Fruit fly (Drosophila melanogaster) whole organism, prepupa: ENCODE results near the gene Sil1.

Experiments used
- CG10669 ChIP-seq: fragments of 200-800 bp; sonication (Bioruptor generic); optimal IDR thresholded peaks from 3 replicates; lab custom pipeline; 2018; ENCODE audit warnings: missing biosample characterization, mild to moderate bottlenecking, missing genetic modification characterization, moderate library complexity
- CG11294 ChIP-seq: fragments of 200-800 bp; sonication (Bioruptor generic); IDR thresholded peaks from 2 replicates; pipeline ENCODE4 v1.3.6; 2022; ENCODE audit warnings: missing biosample characterization, missing genetic modification characterization
- CG15336 ChIP-seq: fragments of 200-800 bp; sonication (Bioruptor generic); IDR thresholded peaks from 2 replicates; pipeline ENCODE4 v1.3.6; 2022; ENCODE audit warnings: missing biosample characterization, missing genetic modification characterization
- CG1621 ChIP-seq: fragments of 200-800 bp; sonication (Bioruptor generic); optimal IDR thresholded peaks from 3 replicates; lab custom pipeline; 2018; ENCODE audit warnings: missing biosample characterization, mild to moderate bottlenecking, missing genetic modification characterization
- CG3032 ChIP-seq: fragments of 200-800 bp; optimal IDR thresholded peaks from 2 replicates; lab custom pipeline; 2019; ENCODE audit warnings: missing biosample characterization, mild to moderate bottlenecking, missing genetic modification characterization, moderate library complexity
- CG31627 ChIP-seq: fragments of 200-800 bp; sonication (Bioruptor generic); optimal IDR thresholded peaks from 3 replicates; lab custom pipeline; 2016; ENCODE audit warnings: missing biosample characterization, missing genetic modification characterization
- CG34406 ChIP-seq: fragments of 200-800 bp; sonication (Bioruptor generic); optimal IDR thresholded peaks from 3 replicates; lab custom pipeline; 2016; ENCODE audit warnings: missing biosample characterization, missing genetic modification characterization
- CG6163 ChIP-seq: fragments of 200-800 bp; sonication (Bioruptor generic); IDR thresholded peaks from 3 replicates; pipeline ENCODE4 v1.3.6; 2022; ENCODE audit warnings: missing biosample characterization, missing genetic modification characterization
- CG6792 ChIP-seq: fragments of 200-800 bp; sonication (Bioruptor generic); optimal IDR thresholded peaks from 3 replicates; lab custom pipeline; 2016; ENCODE audit warnings: missing biosample characterization, missing genetic modification characterization
- CG6854 ChIP-seq: fragments of 200-800 bp; sonication (Bioruptor generic); optimal IDR thresholded peaks from 2 replicates; lab custom pipeline; 2017; ENCODE audit warnings: missing biosample characterization, mild to moderate bottlenecking, missing genetic modification characterization
- CG7368 ChIP-seq: fragments of 200-800 bp; sonication (Bioruptor generic); optimal IDR thresholded peaks from 3 replicates; lab custom pipeline; 2016; ENCODE audit warnings: missing biosample characterization, missing genetic modification characterization
- CG8119 ChIP-seq: fragments of 200-800 bp; sonication (Bioruptor generic); IDR thresholded peaks from 3 replicates; pipeline ENCODE4 v1.3.6; 2022; ENCODE audit warnings: missing biosample characterization, missing genetic modification characterization
- CG8319 ChIP-seq: fragments of 200-800 bp; sonication (Bioruptor generic); optimal IDR thresholded peaks from 3 replicates; lab custom pipeline; 2016; ENCODE audit warnings: missing biosample characterization, missing genetic modification characterization
- Eip75B ChIP-seq: fragments of 200-800 bp; sonication (Bioruptor generic); optimal IDR thresholded peaks from 3 replicates; lab custom pipeline; 2016; ENCODE audit warnings: missing biosample characterization, missing genetic modification characterization
- Eip78C ChIP-seq: fragments of 200-800 bp; sonication (Bioruptor generic); peaks from one replicate; lab custom pipeline; 2016; ENCODE audit warnings: missing biosample characterization, missing genetic modification characterization
- Eip93F ChIP-seq: fragments of 200-800 bp; sonication (Bioruptor generic); optimal IDR thresholded peaks from 2 replicates; lab custom pipeline; 2016; ENCODE audit warnings: missing biosample characterization, mild to moderate bottlenecking, missing genetic modification characterization
- Ets21C ChIP-seq: fragments of 200-800 bp; sonication (Bioruptor generic); optimal IDR thresholded peaks from 3 replicates; lab custom pipeline; 2016; ENCODE audit warnings: missing biosample characterization, missing genetic modification characterization
- Ets96B ChIP-seq: fragments of 200-800 bp; optimal IDR thresholded peaks from 2 replicates; lab custom pipeline; 2019; ENCODE audit warnings: missing biosample characterization, mild to moderate bottlenecking, missing genetic modification characterization, moderate library complexity
- Gug ChIP-seq: fragments of 200-800 bp; sonication (Bioruptor generic); IDR thresholded peaks from 2 replicates; pipeline ENCODE4 v1.3.6; 2022; ENCODE audit warnings: missing biosample characterization, missing genetic modification characterization
- Hr39 ChIP-seq: fragments of 200-800 bp; sonication (Bioruptor generic); optimal IDR thresholded peaks from 2 replicates; lab custom pipeline; 2016; ENCODE audit warnings: missing biosample characterization, missing genetic modification characterization
- Met ChIP-seq: fragments of 200-800 bp; sonication (Bioruptor generic); optimal IDR thresholded peaks from 3 replicates; lab custom pipeline; 2016; ENCODE audit warnings: missing biosample characterization, missing genetic modification characterization
- OdsH ChIP-seq: fragments of 200-800 bp; sonication (Bioruptor generic); optimal IDR thresholded peaks from 3 replicates; lab custom pipeline; 2016; ENCODE audit warnings: missing biosample characterization, missing genetic modification characterization
- Smox ChIP-seq: fragments of 200-800 bp; sonication (Bioruptor generic); optimal IDR thresholded peaks from 3 replicates; lab custom pipeline; 2016; ENCODE audit warnings: missing biosample characterization, missing genetic modification characterization
- Sox14 ChIP-seq: fragments of 200-800 bp; sonication (Bioruptor generic); optimal IDR thresholded peaks from 3 replicates; lab custom pipeline; 2016; ENCODE audit warnings: missing biosample characterization, missing genetic modification characterization
- cyc ChIP-seq: fragments of 200-800 bp; sonication (Bioruptor generic); optimal IDR thresholded peaks from 3 replicates; lab custom pipeline; 2016; ENCODE audit warnings: missing biosample characterization, missing genetic modification characterization
- eg ChIP-seq: fragments of 200-800 bp; sonication (Bioruptor generic); IDR thresholded peaks from 3 replicates; pipeline ENCODE4 v1.3.6; 2022; ENCODE audit warnings: missing biosample characterization, missing genetic modification characterization
- esn ChIP-seq: fragments of 200-800 bp; sonication (Bioruptor generic); optimal IDR thresholded peaks from 2 replicates; lab custom pipeline; 2016; ENCODE audit warnings: missing biosample characterization, mild to moderate bottlenecking, missing genetic modification characterization, moderate library complexity
- fd85E ChIP-seq: fragments of 200-800 bp; sonication (Bioruptor generic); optimal IDR thresholded peaks from 3 replicates; lab custom pipeline; 2016; ENCODE audit warnings: missing biosample characterization, missing genetic modification characterization
- fkh ChIP-seq: fragments of 200-800 bp; sonication (Bioruptor generic); optimal IDR thresholded peaks from 3 replicates; lab custom pipeline; 2017; ENCODE audit warnings: missing biosample characterization, mild to moderate bottlenecking, missing genetic modification characterization, moderate library complexity
- lz ChIP-seq: fragments of 200-800 bp; sonication (Bioruptor generic); optimal IDR thresholded peaks from 3 replicates; lab custom pipeline; 2016; ENCODE audit warnings: missing biosample characterization, missing genetic modification characterization
- net ChIP-seq: fragments of 200-800 bp; sonication (Bioruptor generic); optimal IDR thresholded peaks from 3 replicates; lab custom pipeline; 2016; ENCODE audit warnings: missing biosample characterization, missing genetic modification characterization
- pdm3 ChIP-seq: fragments of 200-800 bp; sonication (Bioruptor generic); optimal IDR thresholded peaks from 3 replicates; lab custom pipeline; 2016; ENCODE audit warnings: missing biosample characterization, missing genetic modification characterization
- spab ChIP-seq: fragments of 200-800 bp; sonication (Bioruptor generic); optimal IDR thresholded peaks from 2 replicates; lab custom pipeline; 2017; ENCODE audit warnings: missing biosample characterization, mild to moderate bottlenecking, missing genetic modification characterization, missing genetic modification reagents
- ss ChIP-seq, 2 experiments: fragments of 200-800 bp; sonication (Bioruptor generic); optimal IDR thresholded peaks; 2 replicates in 1 of 2; 3 replicates in 1 of 2; lab custom pipeline; 2017 to 2018; ENCODE audit warnings: mild to moderate bottlenecking in 2 of 2, missing biosample characterization in 2 of 2, missing genetic modification characterization in 2 of 2, moderate library complexity in 1 of 2
- svp ChIP-seq: fragments of 200-800 bp; sonication (Bioruptor generic); peaks from one replicate; lab custom pipeline; 2016; ENCODE audit warnings: missing biosample characterization, missing genetic modification characterization
- topi ChIP-seq: fragments of 200-800 bp; sonication (Bioruptor generic); optimal IDR thresholded peaks from 3 replicates; lab custom pipeline; 2016; ENCODE audit warnings: missing biosample characterization, missing genetic modification characterization

Sil1 gene

dm6 chr3R:25194723-25195577 lies 40.4 kb downstream of the Sil1 start, which contains the start of gene CG13653:
TSS of gene CG13653 (plus strand) at chr3R:25195527.
- TF ChIP-seq esn (GFP tag; lab: Kevin White, UChicago), result no peak
- no peak for TF ChIP-seq CG7368 (GFP tag; lab: Kevin White, UChicago)
- TF ChIP-seq CG15336 (GFP tag; lab: Robert Waterston, UW), result no peak
- no peak for TF ChIP-seq CG6854
- no peak for TF ChIP-seq CG34406 (GFP tag; lab: Kevin White, UChicago)
- TF ChIP-seq lz (GFP tag; lab: Kevin White, UChicago), result no peak
- no peak for TF ChIP-seq Sox14 (GFP tag; lab: Kevin White, UChicago)
- no peak for TF ChIP-seq fkh (GFP tag; lab: Kevin White, UChicago)
- no peak for TF ChIP-seq Ets21C (GFP tag; lab: Kevin White, UChicago)
- no peak for TF ChIP-seq CG31627
- no peak for TF ChIP-seq Eip93F (GFP tag; lab: Kevin White, UChicago)
- TF ChIP-seq eg, result no peak

- TF ChIP-seq CG31627, result peak; percentile 15
- no peak for TF ChIP-seq svp (GFP tag; lab: Kevin White, UChicago)
- TF ChIP-seq CG3032, result peak; percentile 33
- TF ChIP-seq lz (GFP tag; lab: Kevin White, UChicago), result peak; percentile 27
- peak; percentile 20 for TF ChIP-seq pdm3
- TF ChIP-seq CG6854, result peak; percentile 96
- peak; percentile 6 for TF ChIP-seq cyc (GFP tag; lab: Kevin White, UChicago)
- peak; percentile 54 for TF ChIP-seq Eip78C (GFP tag; lab: Kevin White, UChicago)
- no peak for TF ChIP-seq fd85E (GFP tag; lab: Kevin White, UChicago)
- TF ChIP-seq CG10669 (GFP tag; lab: Kevin White, UChicago), result no peak
- no peak for TF ChIP-seq CG11294 (GFP tag; lab: Robert Waterston, UW)
- TF ChIP-seq Met (GFP tag; lab: Kevin White, UChicago), result peak; percentile 35
- no peak for TF ChIP-seq topi (GFP tag; lab: Kevin White, UChicago)
- peak; percentile 66; the same call in 2 of the 3 replicates for TF ChIP-seq CG6163 (GFP tag; lab: Robert Waterston, UW)
- TF ChIP-seq Eip75B, result peak; percentile 25
- TF ChIP-seq Ets96B (tag; lab: Kevin White, UChicago), result no peak
- TF ChIP-seq Hr39 (GFP tag; lab: Kevin White, UChicago), result peak; percentile 34
- TF ChIP-seq CG8319 (GFP tag; lab: Kevin White, UChicago), result no peak
- no peak for TF ChIP-seq net
- TF ChIP-seq Smox, result peak; percentile 3
- TF ChIP-seq esn (GFP tag; lab: Kevin White, UChicago), result no peak
- peak; percentile 22 for TF ChIP-seq OdsH (GFP tag; lab: Kevin White, UChicago)
Measured at dm6 chr3R:25193726-25194204, 41.6 kb downstream of the Sil1 start, which contains the start of gene lobo. TSS of gene lobo (minus strand) at chr3R:25193776.

dm6 chr3R:25188990-25189389 lies 46.3 kb downstream of the Sil1 start:
- TF ChIP-seq spab (GFP tag; lab: Kevin White, UChicago) (no peak), CG6792 (GFP tag; lab: Kevin White, UChicago) (no peak), fkh (GFP tag; lab: Kevin White, UChicago) (no peak), Eip78C (GFP tag; lab: Kevin White, UChicago) (peak; percentile 23), fd85E (GFP tag; lab: Kevin White, UChicago) (no peak), CG1621 (tag; lab: Kevin White, UChicago) (no peak), Ets96B (tag; lab: Kevin White, UChicago) (no peak)
- TF ChIP-seq, all 60 proteins: peak for 1

dm6 chr3R:25184540-25184939 lies 50.8 kb downstream of the Sil1 start:
- peak in 1 of 2 experiments; percentile 43 for TF ChIP-seq ss (GFP tag; optimal IDR thresholded peaks at IDR 0.05; lab: Kevin White, UChicago)
- TF ChIP-seq Met (GFP tag; lab: Kevin White, UChicago), result no peak
- no peak for TF ChIP-seq Gug (GFP tag; lab: Robert Waterston, UW)
- no peak for TF ChIP-seq CG8119 (GFP tag; lab: Robert Waterston, UW)
- TF ChIP-seq Eip78C (GFP tag; lab: Kevin White, UChicago), result peak; percentile 38
